Worm (Caenorhabditis elegans) whole organism, L2 larva: ENCODE results near the gene sid-5.

Source experiments
- C34F6.9 ChIP-seq: fragments of 150-350 bp; optimal IDR thresholded peaks from 2 replicates; lab custom pipeline; 2014; ENCODE audit warnings: missing biosample characterization, missing genetic modification characterization
- alr-1 ChIP-seq: fragments of 150-350 bp; optimal IDR thresholded peaks from 2 replicates; lab custom pipeline; 2014; ENCODE audit warnings: missing biosample characterization, missing genetic modification characterization
- aly-2 ChIP-seq: fragments of 150-350 bp; optimal IDR thresholded peaks from 2 replicates; lab custom pipeline; 2014; ENCODE audit warnings: missing biosample characterization, missing genetic modification characterization
- ama-1 ChIP-seq: fragments of 150-350 bp; optimal IDR thresholded peaks from 2 replicates; lab custom pipeline; 2018; ENCODE audit warnings: inconsistent platforms
- ceh-82 ChIP-seq: fragments of 150-350 bp; optimal IDR thresholded peaks from 2 replicates; lab custom pipeline; 2014; ENCODE audit warnings: missing biosample characterization, missing genetic modification characterization
- egl-27 ChIP-seq: sonication (generic microtip); optimal IDR thresholded peaks from 3 replicates; lab custom pipeline; 2017; ENCODE audit warnings: missing biosample characterization, missing genetic modification reagents, missing genetic modification characterization
- elt-1 ChIP-seq: fragments of 150-350 bp; optimal IDR thresholded peaks from 2 replicates; lab custom pipeline; 2014; ENCODE audit warnings: missing biosample characterization, missing genetic modification characterization
- lin-13 ChIP-seq: fragments of 150-350 bp; optimal IDR thresholded peaks from 2 replicates; lab custom pipeline; 2014; ENCODE audit warnings: missing biosample characterization, missing genetic modification reagents, missing genetic modification characterization
- lsy-2 ChIP-seq, 2 experiments: fragments of 150-350 bp in 1 of 2; sonication (generic microtip) in 1 of 2; optimal IDR thresholded peaks; 2 replicates each; lab custom pipeline; 2014 to 2017; ENCODE audit warnings: missing biosample characterization in 2 of 2, missing genetic modification characterization in 2 of 2
- nhr-10 ChIP-seq: sonication (generic microtip); optimal IDR thresholded peaks from 2 replicates; lab custom pipeline; 2017; ENCODE audit warnings: missing biosample characterization, missing genetic modification characterization
- nhr-237 ChIP-seq: fragments of 150-350 bp; optimal IDR thresholded peaks from 2 replicates; lab custom pipeline; 2014; ENCODE audit warnings: missing biosample characterization, missing genetic modification characterization
- nhr-25 ChIP-seq: fragments of 150-350 bp; sonication (generic microtip); optimal IDR thresholded peaks from 3 replicates; lab custom pipeline; 2014; ENCODE audit warnings: missing biosample characterization, missing genetic modification characterization
- nhr-77 ChIP-seq: fragments of 150-350 bp; optimal IDR thresholded peaks from 2 replicates; lab custom pipeline; 2014; ENCODE audit warnings: missing biosample characterization, missing genetic modification characterization
- zag-1 ChIP-seq: fragments of 150-350 bp; optimal IDR thresholded peaks from 2 replicates; lab custom pipeline; 2014; ENCODE audit warnings: missing biosample characterization, missing genetic modification characterization

DNA sequence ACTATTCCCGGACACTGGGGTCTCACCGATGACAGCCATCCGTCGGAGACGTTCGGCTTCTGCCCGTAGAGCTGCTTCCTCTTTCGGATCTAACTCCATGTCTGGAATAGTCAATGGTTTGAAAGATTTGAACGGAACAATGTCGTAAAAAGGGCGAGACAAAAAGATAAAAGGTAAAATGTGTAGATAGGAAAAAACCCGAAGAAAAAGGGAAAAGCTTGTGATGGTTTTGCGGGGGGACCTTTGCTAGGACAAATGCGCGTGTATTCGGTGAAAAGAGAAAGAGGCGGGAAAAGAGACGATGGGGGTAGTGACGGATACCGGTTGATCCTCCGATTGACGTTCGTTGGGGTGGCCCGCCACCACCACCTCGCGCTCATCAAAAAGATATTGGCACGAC lies 27.1 kb upstream of the sid-5 start, which contains the start of gene col-173:
- TF ChIP-seq egl-27 (tag; lab: Kevin White, UChicago), result no peak
- TF ChIP-seq lin-13 (GFP tag; lab: Kevin White, UChicago), result no peak
- TF ChIP-seq C34F6.9 (tag; lab: Kevin White, UChicago), result no peak
- no peak for TF ChIP-seq nhr-10 (tag; lab: Kevin White, UChicago)
- TF ChIP-seq aly-2 (tag; lab: Kevin White, UChicago), result no peak
- TF ChIP-seq alr-1, result no peak
- TF ChIP-seq ama-1 (lab: Kevin White, UChicago), result no peak
- TF ChIP-seq lsy-2 (tag; optimal IDR thresholded peaks at IDR 0.05; lab: Kevin White, UChicago), result no peak
- no peak for TF ChIP-seq zag-1
- TF ChIP-seq nhr-25 (tag; lab: Kevin White, UChicago), result no peak
- TF ChIP-seq elt-1 (tag; lab: Kevin White, UChicago), result no peak
- no peak for TF ChIP-seq ceh-82 (tag; lab: Kevin White, UChicago)
- no peak for TF ChIP-seq nhr-77 (tag; lab: Kevin White, UChicago)
- TF ChIP-seq nhr-237, result no peak
